Fruit fly (Drosophila melanogaster) whole organism, embryonic: ENCODE data around the gene Prx2.

ENCODE experiments used
- ATbp ChIP-seq: fragments of 200-800 bp; sonication (Bioruptor generic); optimal IDR thresholded peaks from 2 replicates; lab custom pipeline; 2017; ENCODE audit warnings: missing biosample characterization, mild to moderate bottlenecking, missing genetic modification characterization, missing genetic modification reagents
- Abd-B ChIP-seq: fragments of 200-800 bp; sonication (Bioruptor generic); optimal IDR thresholded peaks from 2 replicates; lab custom pipeline; 2018; ENCODE audit warnings: missing biosample characterization, mild to moderate bottlenecking, missing genetic modification characterization, moderate library complexity
- B-H1 ChIP-seq: fragments of 200-800 bp; sonication (Bioruptor generic); IDR thresholded peaks from 3 replicates; pipeline ENCODE4 v1.3.6; 2022; ENCODE audit warnings: missing biosample characterization, missing genetic modification characterization
- Bgb ChIP-seq: fragments of 200-800 bp; sonication (Bioruptor generic); IDR thresholded peaks from 2 replicates; pipeline ENCODE4 v1.3.6; 2022; ENCODE audit warnings: missing biosample characterization, missing genetic modification characterization; ENCODE audit not compliant: partially characterized antibody
- CG11093 ChIP-seq: fragments of 200-800 bp; sonication (Bioruptor generic); IDR thresholded peaks from 3 replicates; pipeline ENCODE4 v1.3.6; 2022; ENCODE audit warnings: missing biosample characterization, missing genetic modification characterization
- CG11560 ChIP-seq: fragments of 200-800 bp; sonication (Bioruptor generic); IDR thresholded peaks from 3 replicates; pipeline ENCODE4 v1.3.6; 2022; ENCODE audit warnings: missing biosample characterization, missing genetic modification characterization
- CG12104 ChIP-seq: fragments of 200-800 bp; sonication (Bioruptor generic); optimal IDR thresholded peaks from 3 replicates; lab custom pipeline; 2016; ENCODE audit warnings: missing biosample characterization, missing genetic modification characterization
- CG13894 ChIP-seq: fragments of 200-800 bp; sonication (Bioruptor generic); optimal IDR thresholded peaks from 3 replicates; lab custom pipeline; 2018; ENCODE audit warnings: missing biosample characterization, mild to moderate bottlenecking, missing genetic modification characterization, moderate library complexity
- CG14710 ChIP-seq: fragments of 200-800 bp; sonication (Bioruptor generic); optimal IDR thresholded peaks from 3 replicates; lab custom pipeline; 2019; ENCODE audit warnings: missing biosample characterization, mild to moderate bottlenecking, missing genetic modification characterization, moderate library complexity
- CG1529 ChIP-seq: fragments of 200-800 bp; sonication (Bioruptor generic); optimal IDR thresholded peaks from 3 replicates; lab custom pipeline; 2018; ENCODE audit warnings: missing biosample characterization, missing genetic modification characterization
- CG15514 ChIP-seq: fragments of 200-800 bp; sonication (Bioruptor generic); optimal IDR thresholded peaks from 3 replicates; lab custom pipeline; 2017; ENCODE audit warnings: missing biosample characterization, missing genetic modification characterization, mild to moderate bottlenecking, moderate library complexity, missing genetic modification reagents
- CG16813 ChIP-seq: fragments of 200-800 bp; sonication (Bioruptor generic); IDR thresholded peaks from 3 replicates; pipeline ENCODE4 v1.3.6; 2022; ENCODE audit warnings: missing biosample characterization, missing genetic modification characterization; ENCODE audit not compliant: partially characterized antibody
- CG18599 ChIP-seq: fragments of 200-800 bp; sonication (Bioruptor generic); optimal IDR thresholded peaks from 3 replicates; lab custom pipeline; 2017; ENCODE audit warnings: missing biosample characterization, missing genetic modification characterization, mild to moderate bottlenecking, moderate library complexity, missing genetic modification reagents
- CG3995 ChIP-seq: fragments of 200-800 bp; sonication (Bioruptor generic); optimal IDR thresholded peaks from 3 replicates; lab custom pipeline; 2016; ENCODE audit warnings: missing biosample characterization, missing genetic modification characterization
- CG43689 ChIP-seq: fragments of 200-800 bp; sonication (Bioruptor generic); IDR thresholded peaks from 2 replicates; pipeline ENCODE4 v1.3.6; 2022; ENCODE audit warnings: missing biosample characterization, missing genetic modification characterization
- CG5180 ChIP-seq: fragments of 200-800 bp; sonication (Bioruptor generic); optimal IDR thresholded peaks from 3 replicates; lab custom pipeline; 2017; ENCODE audit warnings: missing biosample characterization, missing genetic modification characterization, mild to moderate bottlenecking, moderate library complexity, missing genetic modification reagents
- CG5245 ChIP-seq: fragments of 200-800 bp; sonication (Bioruptor generic); optimal IDR thresholded peaks from 3 replicates; lab custom pipeline; 2016; ENCODE audit warnings: missing biosample characterization, missing genetic modification characterization
- CG6683 ChIP-seq: fragments of 200-800 bp; sonication (Bioruptor generic); optimal IDR thresholded peaks from 2 replicates; lab custom pipeline; 2017; ENCODE audit warnings: missing biosample characterization, mild to moderate bottlenecking, missing genetic modification characterization, missing genetic modification reagents
- CG7963 ChIP-seq: fragments of 200-800 bp; sonication (Bioruptor generic); IDR thresholded peaks from 3 replicates; pipeline ENCODE4 v1.3.6; 2022; ENCODE audit warnings: missing biosample characterization, missing genetic modification characterization; ENCODE audit not compliant: partially characterized antibody
- Dek ChIP-seq: fragments of 200-800 bp; sonication (Bioruptor generic); optimal IDR thresholded peaks from 3 replicates; lab custom pipeline; 2019; ENCODE audit warnings: missing biosample characterization, mild to moderate bottlenecking, missing genetic modification characterization, moderate library complexity
- Dll ChIP-seq: fragments of 200-800 bp; sonication (Bioruptor generic); IDR thresholded peaks from 4 replicates; pipeline ENCODE4 v1.3.6; 2022; ENCODE audit warnings: missing biosample characterization, missing genetic modification characterization; ENCODE audit not compliant: partially characterized antibody
- Elba2 ChIP-seq: fragments of 200-800 bp; sonication (Bioruptor generic); optimal IDR thresholded peaks from 3 replicates; lab custom pipeline; 2016; ENCODE audit warnings: missing biosample characterization, missing genetic modification characterization
- Gug ChIP-seq: fragments of 200-800 bp; sonication (Bioruptor generic); IDR thresholded peaks from 4 replicates; pipeline ENCODE4 v1.3.6; 2022; ENCODE audit warnings: missing biosample characterization, missing genetic modification characterization
- Hr39 ChIP-seq: fragments of >200 bp; optimal IDR thresholded peaks from 2 replicates; lab custom pipeline; 2017
- Lim3 ChIP-seq: fragments of 200-800 bp; sonication (Bioruptor generic); IDR thresholded peaks from 2 replicates; pipeline ENCODE4 v1.3.6; 2022; ENCODE audit warnings: missing biosample characterization, missing genetic modification characterization
- MESR4 ChIP-seq: fragments of 200-800 bp; sonication (Bioruptor generic); optimal IDR thresholded peaks from 2 replicates; lab custom pipeline; 2018; ENCODE audit warnings: missing biosample characterization, mild to moderate bottlenecking, missing genetic modification characterization, moderate library complexity
- Mrtf ChIP-seq: fragments of 200-800 bp; sonication (Bioruptor generic); IDR thresholded peaks from 3 replicates; pipeline ENCODE4 v1.3.6; 2022; ENCODE audit warnings: missing biosample characterization, missing genetic modification characterization
- NC2β ChIP-seq: fragments of 200-800 bp; sonication (Bioruptor generic); optimal IDR thresholded peaks from 2 replicates; lab custom pipeline; 2016; ENCODE audit warnings: missing biosample characterization, missing genetic modification characterization
- Optix ChIP-seq: fragments of 200-800 bp; sonication (Bioruptor generic); IDR thresholded peaks from 3 replicates; pipeline ENCODE4 v1.3.6; 2022; ENCODE audit warnings: missing biosample characterization, missing genetic modification characterization
- Spps ChIP-seq: fragments of 200-800 bp; sonication (Bioruptor generic); optimal IDR thresholded peaks from 2 replicates; lab custom pipeline; 2018; ENCODE audit warnings: missing biosample characterization, mild to moderate bottlenecking, missing genetic modification characterization
- Sry-δ ChIP-seq: fragments of 200-800 bp; sonication (Bioruptor generic); optimal IDR thresholded peaks from 2 replicates; lab custom pipeline; 2016; ENCODE audit warnings: missing biosample characterization, missing genetic modification characterization
- YL-1 ChIP-seq: fragments of 200-800 bp; sonication (Bioruptor generic); optimal IDR thresholded peaks from 3 replicates; lab custom pipeline; 2017; ENCODE audit warnings: missing biosample characterization, mild to moderate bottlenecking, missing genetic modification characterization
- ap ChIP-seq: fragments of 200-800 bp; sonication (Bioruptor generic); IDR thresholded peaks from 2 replicates; pipeline ENCODE4 v1.3.6; 2022; ENCODE audit warnings: missing biosample characterization, missing genetic modification characterization
- bigmax ChIP-seq: fragments of 200-800 bp; sonication (Bioruptor generic); optimal IDR thresholded peaks from 2 replicates; lab custom pipeline; 2018; ENCODE audit warnings: missing biosample characterization, mild to moderate bottlenecking, missing genetic modification characterization
- chif ChIP-seq, 2 experiments: fragments of 200-800 bp; sonication (Bioruptor generic); optimal IDR thresholded peaks; 3 replicates each; lab custom pipeline; 2016; ENCODE audit warnings: missing biosample characterization in 2 of 2, missing genetic modification characterization in 2 of 2
- chn ChIP-seq: fragments of 200-800 bp; sonication (Bioruptor generic); optimal IDR thresholded peaks from 2 replicates; lab custom pipeline; 2016; ENCODE audit warnings: missing biosample characterization, missing genetic modification characterization
- dan ChIP-seq: fragments of 200-800 bp; sonication (Bioruptor generic); IDR thresholded peaks from 2 replicates; pipeline ENCODE4 v1.3.6; 2022; ENCODE audit warnings: missing biosample characterization, missing genetic modification characterization
- dati ChIP-seq: fragments of 200-800 bp; sonication (Bioruptor generic); IDR thresholded peaks from 2 replicates; pipeline ENCODE4 v1.3.6; 2022; ENCODE audit warnings: missing biosample characterization, missing genetic modification characterization
- fd96Cb ChIP-seq: fragments of 200-800 bp; sonication (Bioruptor generic); optimal IDR thresholded peaks from 2 replicates; lab custom pipeline; 2018; ENCODE audit warnings: missing biosample characterization, mild to moderate bottlenecking, missing genetic modification characterization, moderate library complexity
- gcm2 ChIP-seq: fragments of 200-800 bp; sonication (Bioruptor generic); optimal IDR thresholded peaks from 2 replicates; lab custom pipeline; 2016; ENCODE audit warnings: missing biosample characterization, missing genetic modification characterization
- grau ChIP-seq: fragments of 200-800 bp; optimal IDR thresholded peaks from 3 replicates; lab custom pipeline; 2019; ENCODE audit warnings: missing biosample characterization, mild to moderate bottlenecking, missing genetic modification characterization, moderate library complexity
- lilli ChIP-seq: fragments of 200-800 bp; sonication (Bioruptor generic); optimal IDR thresholded peaks from 3 replicates; lab custom pipeline; 2016; ENCODE audit warnings: missing biosample characterization, missing genetic modification characterization
- luna ChIP-seq: fragments of 200-800 bp; sonication (Bioruptor generic); optimal IDR thresholded peaks from 2 replicates; lab custom pipeline; 2016; ENCODE audit warnings: missing biosample characterization, missing genetic modification characterization
- p53 ChIP-seq: fragments of 200-800 bp; sonication (Bioruptor generic); optimal IDR thresholded peaks from 2 replicates; lab custom pipeline; 2016; ENCODE audit warnings: missing biosample characterization, missing genetic modification characterization
- pb ChIP-seq: fragments of 200-800 bp; sonication (Bioruptor generic); optimal IDR thresholded peaks from 3 replicates; lab custom pipeline; 2016; ENCODE audit warnings: missing biosample characterization, missing genetic modification characterization
- pfk ChIP-seq: fragments of 200-800 bp; sonication (Bioruptor generic); optimal IDR thresholded peaks from 2 replicates; lab custom pipeline; 2018; ENCODE audit warnings: missing biosample characterization, mild to moderate bottlenecking, missing genetic modification characterization, moderate library complexity
- sc ChIP-seq, 3 experiments: fragments of >200 bp in 2 of 3; fragments of 200-800 bp in 1 of 3; sonication (Bioruptor generic) in 1 of 3; optimal IDR thresholded peaks; 2 replicates in 2 of 3; 3 replicates in 1 of 3; lab custom pipeline; 2017; ENCODE audit warnings: mild to moderate bottlenecking in 1 of 3, missing biosample characterization in 1 of 3, missing genetic modification characterization in 1 of 3, missing genetic modification reagents in 1 of 3
- sim ChIP-seq: fragments of 200-800 bp; sonication (Bioruptor generic); IDR thresholded peaks from 2 replicates; pipeline ENCODE4 v1.3.6; 2022; ENCODE audit warnings: missing biosample characterization, missing genetic modification characterization
- slbo ChIP-seq: fragments of 200-800 bp; sonication (Bioruptor generic); IDR thresholded peaks from 2 replicates; pipeline ENCODE4 v1.3.6; 2022; ENCODE audit warnings: missing biosample characterization, missing genetic modification characterization
- slou ChIP-seq: fragments of 200-800 bp; sonication (Bioruptor generic); optimal IDR thresholded peaks from 3 replicates; lab custom pipeline; 2016; ENCODE audit warnings: missing biosample characterization, missing genetic modification characterization
- ttk ChIP-seq: fragments of 200-800 bp; sonication (Bioruptor generic); IDR thresholded peaks from 2 replicates; pipeline ENCODE4 v2.1.2; 2022; ENCODE audit warnings: missing biosample characterization, missing genetic modification characterization

Prx2 gene

DNA sequence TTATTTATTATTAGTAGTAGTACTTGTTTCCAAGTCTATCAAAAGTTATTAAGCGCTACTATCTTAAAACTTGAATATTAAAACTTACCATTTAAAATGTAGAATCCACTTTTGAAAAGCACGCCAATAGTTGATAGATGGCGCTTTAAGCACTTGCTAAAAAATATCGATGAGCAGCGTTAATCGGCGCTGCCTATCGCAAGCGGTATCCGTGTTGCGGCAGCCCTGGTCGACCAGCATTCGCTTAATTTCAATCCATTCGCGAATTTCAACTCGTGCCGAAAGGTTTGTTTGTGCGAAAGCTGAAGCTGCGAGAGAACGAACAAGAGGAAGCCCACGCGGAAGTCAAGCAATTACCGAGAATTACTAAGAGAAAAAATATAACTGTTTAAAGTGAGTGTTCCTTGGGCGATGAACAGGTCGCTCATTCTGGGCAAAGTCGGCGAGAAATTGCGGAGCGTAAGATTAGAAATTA is at the start of gene Prx2 (continued):
- TF ChIP-seq CG5180 (no peak), MESR4 (GFP tag; lab: Kevin White, UChicago) (peak; percentile 12), sim (no peak), Gug (GFP tag; lab: Robert Waterston, UW) (peak; percentile 13; the same call in 1 of the 4 replicates), Elba2 (GFP tag; lab: Kevin White, UChicago) (no peak), CG15514 (GFP tag; lab: Kevin White, UChicago) (peak; percentile 72), CG5245 (GFP tag; lab: Kevin White, UChicago) (no peak), Hr39 (no peak), ttk (GFP tag; lab: Robert Waterston, UW) (no peak), p53 (GFP tag; lab: Kevin White, UChicago) (no peak), CG3995 (GFP tag; lab: Kevin White, UChicago) (no peak), grau (tag; lab: Kevin White, UChicago) (peak; percentile 11), B-H1 (no peak), CG1529 (GFP tag; lab: Kevin White, UChicago) (no peak), ATbp (no peak), luna (GFP tag; lab: Kevin White, UChicago) (peak; percentile 18), Mrtf (no peak), CG6683 (GFP tag; lab: Kevin White, UChicago) (no peak), slou (peak; percentile 25), Optix (GFP tag; lab: Robert Waterston, UW) (no peak), gcm2 (GFP tag; lab: Kevin White, UChicago) (no peak), CG14710 (peak; percentile 20), bigmax (no peak), chif (GFP tag; optimal IDR thresholded peaks at IDR 0.05; lab: Kevin White, UChicago) (no peak), fd96Cb (no peak), slbo (GFP tag; lab: Robert Waterston, UW) (peak; percentile 74), Sry-δ (GFP tag; lab: Kevin White, UChicago) (peak; percentile 67), CG13894 (tag; lab: Kevin White, UChicago) (no peak), Dek (tag; lab: Kevin White, UChicago) (peak; percentile 13), pb (GFP tag; lab: Kevin White, UChicago) (no peak), Dll (GFP tag; lab: Robert Waterston, UW) (peak; percentile 75), chn (GFP tag; lab: Kevin White, UChicago) (no peak), sc (optimal IDR thresholded peaks at IDR 0.05; lab: Kevin White, UChicago) (no peak), sc (GFP tag; optimal IDR thresholded peaks at IDR 0.05; lab: Kevin White, UChicago) (no peak), YL-1 (no peak), Bgb (GFP tag; lab: Robert Waterston, UW) (peak; percentile 87), CG11560 (tag; lab: Robert Waterston, UW) (peak; percentile 36; the same call in 1 of the 3 replicates), CG16813 (GFP tag; lab: Robert Waterston, UW) (peak; percentile 71), dati (GFP tag; lab: Robert Waterston, UW) (no peak), Lim3 (GFP tag; lab: Robert Waterston, UW) (no peak), CG18599 (peak; percentile 55), NC2β (no peak), CG7963 (peak; percentile 68; the same call in 1 of the 3 replicates), CG11093 (no peak), pfk (GFP tag; lab: Kevin White, UChicago) (peak; percentile 28), CG12104 (GFP tag; lab: Kevin White, UChicago) (no peak), Spps (tag; lab: Kevin White, UChicago) (no peak), Abd-B (GFP tag; lab: Kevin White, UChicago) (peak; percentile 8), CG43689 (no peak), ap (no peak), lilli (GFP tag; lab: Kevin White, UChicago) (peak; percentile 7), dan (GFP tag; lab: Robert Waterston, UW) (no peak)
